Worm (Caenorhabditis elegans): Measurements from ENCODE around the gene pir-2.

Gene pir-2

DNA sequence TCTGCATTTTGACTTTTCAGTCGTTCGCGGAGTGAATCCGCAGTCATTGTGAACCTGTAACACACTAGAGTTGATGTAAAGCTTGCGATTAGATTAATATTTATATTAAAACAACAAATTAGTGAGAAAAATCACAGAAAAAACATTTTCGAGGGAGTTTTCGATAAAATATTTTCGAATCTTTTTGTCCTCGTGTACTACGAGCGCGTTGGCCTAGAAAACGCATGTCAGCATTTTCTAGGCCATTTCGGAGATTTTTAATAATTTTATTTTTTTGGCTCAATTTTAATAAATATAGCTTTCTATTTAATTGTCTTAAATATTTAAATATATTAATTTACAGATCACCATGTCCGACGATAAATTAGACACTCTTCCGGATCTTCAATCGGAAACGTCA lies 22.0 kb upstream of the pir-2 start, which contains the start of gene B0464.9 (continued):
- TF ChIP-seq nhr-85 (tag), result peak; percentile 94
- no peak for TF ChIP-seq grh-1 (GFP tag; IDR thresholded peaks at IDR 0.05)
- no peak for TF ChIP-seq sptf-1 (tag; optimal IDR thresholded peaks at IDR 0.05)
- no peak for TF ChIP-seq alr-1 (tag; optimal IDR thresholded peaks at IDR 0.05; ENCODE audit: borderline replicate concordance)
- no peak for TF ChIP-seq unc-30 (tag; optimal IDR thresholded peaks at IDR 0.05)
- no peak for TF ChIP-seq fkh-10 (GFP tag; optimal IDR thresholded peaks at IDR 0.05)
- peak; percentile 95 for TF ChIP-seq rnt-1 (tag; optimal IDR thresholded peaks at IDR 0.05)
- TF ChIP-seq fkh-4 (tag; optimal IDR thresholded peaks at IDR 0.05; ENCODE audit: borderline replicate concordance), result peak; percentile 90
- TF ChIP-seq ceh-8 (GFP tag; optimal IDR thresholded peaks at IDR 0.05), result no peak
- TF ChIP-seq aha-1 (tag; optimal IDR thresholded peaks at IDR 0.05), result no peak
- TF ChIP-seq tbx-2 (tag; optimal IDR thresholded peaks at IDR 0.05), result peak; percentile 81

DNA sequence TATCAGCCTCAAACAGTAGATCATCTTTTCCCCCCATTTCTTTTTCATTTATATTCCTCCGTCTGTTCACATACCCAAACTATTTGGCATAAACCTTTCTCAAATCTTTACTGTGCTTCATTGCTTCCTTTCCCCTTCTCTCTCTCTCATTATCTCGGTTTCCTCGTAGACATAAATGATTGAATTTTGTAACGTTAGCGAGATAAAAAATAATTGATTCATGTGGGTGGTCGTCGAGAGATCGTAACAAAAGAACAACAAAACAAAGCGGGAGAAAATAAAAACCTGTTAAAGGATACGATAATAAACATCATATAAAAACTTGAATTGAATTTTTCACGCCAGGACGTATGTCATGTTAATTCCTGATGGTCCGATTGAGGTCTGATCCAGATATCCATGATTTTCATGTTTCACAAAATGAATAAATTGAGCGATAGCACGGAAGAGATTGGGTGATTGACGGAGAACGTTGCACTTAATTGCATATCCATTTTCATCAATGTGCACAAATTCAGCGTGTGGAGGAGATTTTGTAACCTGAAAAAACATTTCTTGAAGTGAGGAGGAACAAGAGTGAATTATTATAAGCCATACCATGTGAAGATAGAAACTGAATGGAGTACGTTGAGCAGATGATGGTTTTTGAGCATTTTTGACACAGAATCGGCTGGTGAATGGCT lies 19.5 kb upstream of the pir-2 start:
- TF ChIP-seq ceh-90 (tag; optimal IDR thresholded peaks at IDR 0.05) (no peak), efl-3 (GFP tag; optimal IDR thresholded peaks at IDR 0.05) (no peak), lin-14 (GFP tag; optimal IDR thresholded peaks at IDR 0.05) (no peak), lin-39 (tag; optimal IDR thresholded peaks at IDR 0.05) (no peak), efl-1 (optimal IDR thresholded peaks at IDR 0.05) (no peak), efl-1 (GFP tag; optimal IDR thresholded peaks at IDR 0.05 in 1 of 2) (peak in 1 of 2 experiments; percentile 88), ama-1 (optimal IDR thresholded peaks at IDR 0.05) (no peak), aly-2 (tag; optimal IDR thresholded peaks at IDR 0.05) (peak; percentile 17), mef-2 (tag; optimal IDR thresholded peaks at IDR 0.05) (no peak), lin-15B (tag; optimal IDR thresholded peaks at IDR 0.05) (no peak), vab-15 (tag; optimal IDR thresholded peaks at IDR 0.05) (no peak), elt-2 (tag; optimal IDR thresholded peaks at IDR 0.05) (no peak), hlh-4 (tag; optimal IDR thresholded peaks at IDR 0.05) (no peak), pag-3 (tag; optimal IDR thresholded peaks at IDR 0.05; ENCODE audit: borderline replicate concordance, insufficient read depth) (no peak), nhr-77 (tag; optimal IDR thresholded peaks at IDR 0.05) (no peak), tbx-2 (tag; optimal IDR thresholded peaks at IDR 0.05) (no peak), zip-4 (GFP tag; optimal IDR thresholded peaks at IDR 0.05) (no peak), unc-130 (tag; optimal IDR thresholded peaks at IDR 0.05) (no peak), blmp-1 (tag; optimal IDR thresholded peaks at IDR 0.05) (peak; percentile 11), sptf-1 (tag; optimal IDR thresholded peaks at IDR 0.05) (no peak), pax-3 (tag; optimal IDR thresholded peaks at IDR 0.05) (no peak), mdl-1 (tag; optimal IDR thresholded peaks at IDR 0.05) (no peak), C34B4.2 (tag; optimal IDR thresholded peaks at IDR 0.05) (no peak), F16B12.6 (tag; optimal IDR thresholded peaks at IDR 0.05) (no peak), irx-1 (tag; optimal IDR thresholded peaks at IDR 0.05) (no peak), hlh-17 (GFP tag; optimal IDR thresholded peaks at IDR 0.05; ENCODE audit: borderline replicate concordance) (no peak), nhr-71 (tag; optimal IDR thresholded peaks at IDR 0.05) (peak; percentile 12), alr-1 (tag; optimal IDR thresholded peaks at IDR 0.05; ENCODE audit: borderline replicate concordance) (no peak), nhr-19 (GFP tag; conservative IDR thresholded peaks at IDR 0.05) (no peak), isw-1 (GFP tag; IDR thresholded peaks at IDR 0.05) (no peak)

All from whole organism, L1 larva.